Worm (Caenorhabditis elegans): Measurements from ENCODE around the gene pqn-42.

Gene pqn-42

DNA sequence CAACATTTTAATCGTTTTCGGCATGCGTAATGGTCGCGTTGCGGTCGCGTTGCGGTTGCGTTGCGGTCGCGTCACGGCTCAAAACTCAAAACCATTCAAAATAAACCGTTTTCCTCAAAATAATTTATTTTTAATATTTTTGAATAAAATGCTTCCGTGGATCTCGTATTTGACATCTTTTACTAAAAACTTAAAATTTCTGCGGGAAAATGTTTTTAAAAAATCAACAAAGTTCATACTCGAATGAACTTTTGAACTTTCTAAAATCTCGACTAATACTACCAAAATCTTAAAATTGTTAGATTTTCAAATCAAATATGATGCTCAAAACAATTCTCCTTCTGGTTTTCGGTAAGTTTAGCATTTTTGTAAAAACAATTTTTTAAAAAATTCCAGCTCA lies 22.8 kb upstream of the pqn-42 start, which contains the start of gene F53G2.2:
F53G2.2 (plus strand) TSS at position 301 of the 400 bp plus-strand sequence.
- TF ChIP-seq unc-62 (GFP tag; optimal IDR thresholded peaks at IDR 0.05) = no peak
- TF ChIP-seq ama-1 (optimal IDR thresholded peaks at IDR 0.05) = no peak
- no peak for TF ChIP-seq ceh-16 (tag; optimal IDR thresholded peaks at IDR 0.05)
- no peak for TF ChIP-seq ztf-4 (tag; optimal IDR thresholded peaks at IDR 0.05)
- no peak for TF ChIP-seq fos-1 (tag; optimal IDR thresholded peaks at IDR 0.05)
- TF ChIP-seq lsy-2 (tag; optimal IDR thresholded peaks at IDR 0.05) = no peak
- no peak for TF ChIP-seq nhr-21 (tag; optimal IDR thresholded peaks at IDR 0.05)
- no peak for TF ChIP-seq nhr-11 (tag; optimal IDR thresholded peaks at IDR 0.05)
- TF ChIP-seq mdl-1 (tag; optimal IDR thresholded peaks at IDR 0.05) = no peak
- TF ChIP-seq elt-1 (tag; optimal IDR thresholded peaks at IDR 0.05) = no peak
- TF ChIP-seq nhr-6 (tag; optimal IDR thresholded peaks at IDR 0.05) = no peak
- no peak for TF ChIP-seq lin-11 (tag; optimal IDR thresholded peaks at IDR 0.05)
- no peak for TF ChIP-seq ceh-82 (tag; optimal IDR thresholded peaks at IDR 0.05)
- no peak for TF ChIP-seq Y55F3AM.14 (GFP tag; optimal IDR thresholded peaks at IDR 0.05)
- no peak for TF ChIP-seq F13H6.1 (tag; optimal IDR thresholded peaks at IDR 0.05)
- no peak for TF ChIP-seq R02D3.7 (tag; optimal IDR thresholded peaks at IDR 0.05)
- TF ChIP-seq sma-3 (GFP tag; optimal IDR thresholded peaks at IDR 0.05) = no peak
- no peak for TF ChIP-seq mbf-1 (tag; optimal IDR thresholded peaks at IDR 0.05)

ce11 chrII:2480099-2480498 lies 21.3 kb upstream of the pqn-42 start, which contains the start of gene F53G2.3:
Gene F53G2.3, plus strand, starts transcription at chrII:2480399.
- no peak for TF ChIP-seq egl-27 (tag; optimal IDR thresholded peaks at IDR 0.05)
- TF ChIP-seq crh-2 (tag; optimal IDR thresholded peaks at IDR 0.05) = no peak
- no peak for TF ChIP-seq nhr-77 (tag; optimal IDR thresholded peaks at IDR 0.05)
- TF ChIP-seq zag-1 (tag; optimal IDR thresholded peaks at IDR 0.05) = no peak
- TF ChIP-seq ztf-11 (tag; optimal IDR thresholded peaks at IDR 0.05) = no peak
- TF ChIP-seq ztf-1 (GFP tag; conservative IDR thresholded peaks at IDR 0.05) = no peak
- no peak for TF ChIP-seq skn-1 (tag; optimal IDR thresholded peaks at IDR 0.05)
- TF ChIP-seq unc-39 (tag; optimal IDR thresholded peaks at IDR 0.05) = no peak
- no peak for TF ChIP-seq lsy-2 (tag; optimal IDR thresholded peaks at IDR 0.05)
- no peak for TF ChIP-seq gmeb-1 (tag; optimal IDR thresholded peaks at IDR 0.05)

- TF ChIP-seq nhr-129 (tag; optimal IDR thresholded peaks at IDR 0.05) (no peak), nhr-23 (tag; optimal IDR thresholded peaks at IDR 0.05) (no peak), elt-3 (tag; optimal IDR thresholded peaks at IDR 0.05) (no peak), nhr-10 (tag; optimal IDR thresholded peaks at IDR 0.05) (no peak), lsy-2 (tag; optimal IDR thresholded peaks at IDR 0.05) (peak; percentile 39 to 59), unc-55 (GFP tag; optimal IDR thresholded peaks at IDR 0.05) (peak; percentile 51), mdl-1 (tag; optimal IDR thresholded peaks at IDR 0.05) (no peak), lin-13 (GFP tag; optimal IDR thresholded peaks at IDR 0.05) (peak; percentile 20)
Measured at ce11 chrII:2479047-2479446, 20.3 kb upstream of the pqn-42 start, which contains the start of gene F53G2.12. Gene F53G2.12, minus strand, starts transcription at chrII:2479090.

DNA sequence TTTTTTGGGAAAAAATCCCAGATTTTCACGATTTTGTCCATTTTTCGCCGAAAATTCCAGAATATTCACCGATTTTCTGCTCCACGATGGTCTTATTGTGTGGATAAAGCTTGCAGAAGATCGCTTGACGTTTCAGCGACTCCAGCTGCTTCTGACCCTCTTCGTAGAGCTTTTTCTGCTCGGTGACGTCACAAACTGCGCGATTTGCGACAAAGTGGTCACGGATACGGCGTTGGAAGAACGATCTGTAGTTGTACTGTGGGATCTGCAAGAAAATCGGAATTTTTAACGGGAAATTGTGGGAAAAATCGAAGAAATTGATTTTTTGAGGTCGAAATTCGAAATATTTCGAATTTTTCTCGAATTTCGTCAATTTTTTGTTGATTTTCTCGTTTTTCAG lies 19.8 kb upstream of the pqn-42 start, which contains the start of gene mnat-1:
mnat-1 (minus strand) TSS at position 101 of the 400 bp plus-strand sequence.
- TF ChIP-seq ztf-1 (GFP tag; conservative IDR thresholded peaks at IDR 0.05) = no peak
- no peak for TF ChIP-seq R02D3.7 (tag; optimal IDR thresholded peaks at IDR 0.05)
- no peak for TF ChIP-seq elt-1 (tag; optimal IDR thresholded peaks at IDR 0.05)

DNA sequence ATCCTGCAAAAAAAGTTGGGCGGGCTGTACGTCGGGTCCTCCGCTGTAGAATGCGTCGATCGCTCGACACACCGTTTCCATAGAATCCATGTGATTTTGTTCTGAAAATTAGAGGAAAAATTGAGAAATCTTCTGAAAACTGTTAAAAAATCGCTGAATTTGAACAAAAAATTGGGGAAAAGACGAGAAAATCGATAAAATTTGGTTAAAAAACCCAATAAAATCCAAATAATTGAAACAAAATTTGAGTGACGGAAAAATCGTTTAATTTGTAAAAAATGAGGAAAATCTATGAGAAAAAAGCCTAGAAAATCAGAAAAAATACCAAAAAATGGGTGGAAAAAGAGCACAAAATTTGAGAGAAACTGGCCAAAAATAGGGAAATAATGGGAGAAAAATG lies 14.5 kb upstream of the pqn-42 start, which contains the start of gene tsr-1:
tsr-1 (minus strand) TSS at position 101 of the 400 bp plus-strand sequence.
- TF ChIP-seq lin-13 (GFP tag; optimal IDR thresholded peaks at IDR 0.05) = no peak
- no peak for TF ChIP-seq mab-5 (tag; optimal IDR thresholded peaks at IDR 0.05)
- TF ChIP-seq nhr-12 (tag; optimal IDR thresholded peaks at IDR 0.05) = no peak
- no peak for TF ChIP-seq skn-1 (tag; optimal IDR thresholded peaks at IDR 0.05)
- TF ChIP-seq nhr-21 (tag; optimal IDR thresholded peaks at IDR 0.05) = no peak
- TF ChIP-seq Y55F3AM.14 (GFP tag; optimal IDR thresholded peaks at IDR 0.05) = no peak
- TF ChIP-seq elt-1 (tag; optimal IDR thresholded peaks at IDR 0.05) = no peak

ce11 chrII:2468885-2469284 lies 10.1 kb upstream of the pqn-42 start:
- TF ChIP-seq sma-3 (GFP tag; optimal IDR thresholded peaks at IDR 0.05) (no peak), snpc-4 (tag; optimal IDR thresholded peaks at IDR 0.05) (no peak), nhr-10 (tag; optimal IDR thresholded peaks at IDR 0.05) (no peak), lin-13 (GFP tag; optimal IDR thresholded peaks at IDR 0.05) (no peak), mdl-1 (tag; optimal IDR thresholded peaks at IDR 0.05) (no peak), fos-1 (tag; optimal IDR thresholded peaks at IDR 0.05) (no peak), nhr-129 (tag; optimal IDR thresholded peaks at IDR 0.05) (no peak), mbf-1 (tag; optimal IDR thresholded peaks at IDR 0.05) (no peak), unc-62 (GFP tag; optimal IDR thresholded peaks at IDR 0.05) (no peak), nhr-25 (tag; optimal IDR thresholded peaks at IDR 0.05) (no peak), sem-4 (tag; optimal IDR thresholded peaks at IDR 0.05) (no peak), C34F6.9 (tag; optimal IDR thresholded peaks at IDR 0.05) (no peak), ZK546.5 (tag; optimal IDR thresholded peaks at IDR 0.05) (no peak), elt-1 (tag; optimal IDR thresholded peaks at IDR 0.05) (no peak)

Data from whole organism, L2 larva.